Fruit fly (Drosophila melanogaster): ENCODE results near the gene BckdhA.

dm6 chr3R:9577382-9578137 lies 22.0 kb downstream of the BckdhA start, which contains the start of the genes Kap-alpha3 and Son:
- TF ChIP-seq h (optimal IDR thresholded peaks at IDR 0.05) (no peak), ttk (optimal IDR thresholded peaks at IDR 0.05) (no peak), psq (optimal IDR thresholded peaks at IDR 0.05) (no peak), Myc (optimal IDR thresholded peaks at IDR 0.05) (no peak), insv (optimal IDR thresholded peaks at IDR 0.05) (no peak)

Measured in Kc167 (cell line).